Worm (Caenorhabditis elegans) whole organism, L2 larva: ENCODE data around the gene K01D12.8.

Source experiments
- R02D3.7 ChIP-seq: fragments of 150-350 bp; optimal IDR thresholded peaks from 2 replicates; lab custom pipeline; 2014; ENCODE audit warnings: missing biosample characterization, missing genetic modification characterization
- ZK546.5 ChIP-seq: sonication (generic microtip); optimal IDR thresholded peaks from 2 replicates; lab custom pipeline; 2017; ENCODE audit warnings: missing biosample characterization, missing genetic modification characterization
- ama-1 ChIP-seq: fragments of 150-350 bp; optimal IDR thresholded peaks from 2 replicates; lab custom pipeline; 2018; ENCODE audit warnings: inconsistent platforms
- elt-3 ChIP-seq: sonication (generic microtip); optimal IDR thresholded peaks from 2 replicates; lab custom pipeline; 2017; ENCODE audit warnings: missing biosample characterization, missing genetic modification characterization
- fos-1 ChIP-seq: fragments of 150-350 bp; optimal IDR thresholded peaks from 2 replicates; lab custom pipeline; 2014; ENCODE audit warnings: missing biosample characterization, missing genetic modification characterization
- mbf-1 ChIP-seq: sonication (generic microtip); optimal IDR thresholded peaks from 2 replicates; lab custom pipeline; 2017; ENCODE audit warnings: missing biosample characterization, missing genetic modification characterization
- mdl-1 ChIP-seq, 2 experiments: fragments of 150-350 bp in 1 of 2; sonication (generic microtip) in 1 of 2; optimal IDR thresholded peaks; 2 replicates each; lab custom pipeline; 2017; ENCODE audit warnings: missing biosample characterization in 2 of 2, missing genetic modification characterization in 2 of 2
- nhr-11 ChIP-seq: fragments of 150-350 bp; optimal IDR thresholded peaks from 2 replicates; lab custom pipeline; 2014; ENCODE audit warnings: missing biosample characterization, missing genetic modification characterization
- nhr-12 ChIP-seq: fragments of 150-350 bp; optimal IDR thresholded peaks from 2 replicates; lab custom pipeline; 2014; ENCODE audit warnings: missing biosample characterization, missing genetic modification characterization
- nhr-23 ChIP-seq: fragments of 150-350 bp; optimal IDR thresholded peaks from 2 replicates; lab custom pipeline; 2014; ENCODE audit warnings: missing biosample characterization, missing genetic modification reagents, missing genetic modification characterization
- skn-1 ChIP-seq: sonication (generic microtip); optimal IDR thresholded peaks from 2 replicates; lab custom pipeline; 2017; ENCODE audit warnings: missing biosample characterization, missing genetic modification characterization
- unc-62 ChIP-seq: fragments of 150-350 bp; optimal IDR thresholded peaks from 2 replicates; lab custom pipeline; 2014; ENCODE audit warnings: missing biosample characterization, missing genetic modification reagents, missing genetic modification characterization
- ztf-11 ChIP-seq: sonication (generic microtip); optimal IDR thresholded peaks from 2 replicates; lab custom pipeline; 2017; ENCODE audit warnings: missing biosample characterization, missing genetic modification characterization

ce11 chrV:12352881-12353280 is 49.6 kb upstream of the K01D12.8 start:
- no peak for TF ChIP-seq elt-3
- TF ChIP-seq R02D3.7 (tag; lab: Kevin White, UChicago): no peak
- no peak for TF ChIP-seq ztf-11 (tag; lab: Kevin White, UChicago)
- no peak for TF ChIP-seq fos-1 (tag; lab: Kevin White, UChicago)
- TF ChIP-seq unc-62 (GFP tag; lab: Kevin White, UChicago): no peak
- no peak for TF ChIP-seq skn-1 (tag; lab: Kevin White, UChicago)
- no peak for TF ChIP-seq nhr-23 (tag; lab: Kevin White, UChicago)
- TF ChIP-seq nhr-11 (tag; lab: Kevin White, UChicago): no peak
- no peak for TF ChIP-seq mdl-1 (tag; optimal IDR thresholded peaks at IDR 0.05; lab: Kevin White, UChicago)
- TF ChIP-seq mbf-1 (tag; lab: Kevin White, UChicago): no peak
- TF ChIP-seq ZK546.5: no peak
- peak; percentile 51 for TF ChIP-seq ama-1 (lab: Kevin White, UChicago)
- no peak for TF ChIP-seq nhr-12 (tag; lab: Kevin White, UChicago)
